Worm (Caenorhabditis elegans): ENCODE results near the gene C52E4.12.

C52E4.12 gene

DNA sequence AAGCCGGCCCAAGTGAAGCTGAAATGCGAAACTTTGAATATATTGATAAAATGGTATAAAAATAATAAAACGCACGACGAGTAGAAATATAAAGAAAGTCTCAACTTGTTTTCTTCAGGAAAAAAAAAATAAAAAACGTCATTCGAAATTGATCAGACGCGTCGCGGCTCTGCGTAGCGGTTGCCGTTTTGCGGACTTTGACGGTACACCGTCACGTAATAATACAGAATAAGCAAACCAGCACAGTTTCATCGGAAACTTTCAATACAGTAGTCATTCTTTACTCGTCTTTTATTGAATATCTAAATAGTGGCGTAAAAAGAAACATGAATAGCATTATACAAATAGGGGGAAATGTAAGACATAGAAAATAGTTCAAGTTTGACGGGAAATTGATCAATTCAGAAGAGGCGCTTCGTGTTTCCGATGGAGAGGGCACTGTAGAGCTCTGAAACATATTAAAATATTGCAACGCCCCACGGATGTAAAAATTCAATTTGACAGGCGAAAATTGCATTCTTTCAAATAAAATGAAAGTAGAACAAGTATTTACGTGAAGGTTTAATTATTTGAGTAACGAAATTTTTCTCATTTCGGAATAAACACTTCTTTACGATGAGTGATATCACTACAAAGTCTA lies 2.1 kb upstream of the C52E4.12 start, which contains the start of the genes cyl-1 and C52E4.7 (continued):
- TF ChIP-seq lin-15B (tag; optimal IDR thresholded peaks at IDR 0.05): peak; percentile 67
- TF ChIP-seq lsy-12 (tag; optimal IDR thresholded peaks at IDR 0.05): no peak
- no peak for TF ChIP-seq zag-1 (tag; optimal IDR thresholded peaks at IDR 0.05)
- no peak for TF ChIP-seq nhr-28 (tag; optimal IDR thresholded peaks at IDR 0.05)
- TF ChIP-seq egl-5 (tag; optimal IDR thresholded peaks at IDR 0.05): no peak
- no peak for TF ChIP-seq nhr-12 (tag; optimal IDR thresholded peaks at IDR 0.05)

ce11 chrV:11997403-11997802 lies 1.4 kb downstream of the C52E4.12 start:
- TF ChIP-seq ztf-11 (tag; optimal IDR thresholded peaks at IDR 0.05) (no peak), nhr-11 (tag; optimal IDR thresholded peaks at IDR 0.05) (no peak), nhr-28 (tag; optimal IDR thresholded peaks at IDR 0.05) (no peak), nhr-25 (tag; optimal IDR thresholded peaks at IDR 0.05) (no peak), ceh-9 (tag; optimal IDR thresholded peaks at IDR 0.05) (no peak), tbx-2 (tag; optimal IDR thresholded peaks at IDR 0.05) (no peak), skn-1 (tag; optimal IDR thresholded peaks at IDR 0.05) (no peak), nfya-1 (tag; optimal IDR thresholded peaks at IDR 0.05; ENCODE audit: insufficient read depth) (no peak), jun-1 (tag; optimal IDR thresholded peaks at IDR 0.05) (no peak)

ce11 chrV:12001747-12002456 lies 5.9 kb downstream of the C52E4.12 start, which contains the start of gene gcy-33:
Gene gcy-33 (minus strand): TSS chrV:12001797.
- no peak for TF ChIP-seq lin-15B (tag; optimal IDR thresholded peaks at IDR 0.05)
- TF ChIP-seq nhr-23 (tag; optimal IDR thresholded peaks at IDR 0.05): peak; percentile 48
- TF ChIP-seq mdl-1 (tag; optimal IDR thresholded peaks at IDR 0.05): no peak
- peak; percentile 71 for TF ChIP-seq nhr-25 (tag; optimal IDR thresholded peaks at IDR 0.05)
- TF ChIP-seq pha-4 (tag; optimal IDR thresholded peaks at IDR 0.05): peak; percentile 79
- TF ChIP-seq egl-5 (tag; optimal IDR thresholded peaks at IDR 0.05): peak; percentile 75
- TF ChIP-seq R02D3.7 (tag; optimal IDR thresholded peaks at IDR 0.05): peak; percentile 64
- TF ChIP-seq nfya-1 (tag; optimal IDR thresholded peaks at IDR 0.05; ENCODE audit: insufficient read depth): peak; percentile 78
- TF ChIP-seq aly-2 (tag; optimal IDR thresholded peaks at IDR 0.05): peak; percentile 16
- peak; percentile 67 for TF ChIP-seq ceh-28 (tag; optimal IDR thresholded peaks at IDR 0.05)
- TF ChIP-seq lsy-12 (tag; optimal IDR thresholded peaks at IDR 0.05): peak; percentile 84
- no peak for TF ChIP-seq unc-39 (tag; optimal IDR thresholded peaks at IDR 0.05)
- peak; percentile 62 for TF ChIP-seq fos-1 (tag; optimal IDR thresholded peaks at IDR 0.05)
- no peak for TF ChIP-seq skn-1 (tag; optimal IDR thresholded peaks at IDR 0.05)
- peak; percentile 78 for TF ChIP-seq tbx-2 (tag; optimal IDR thresholded peaks at IDR 0.05)
- TF ChIP-seq egl-27 (tag; optimal IDR thresholded peaks at IDR 0.05): peak; percentile 80
- TF ChIP-seq elt-2 (tag; optimal IDR thresholded peaks at IDR 0.05): peak; percentile 94
- TF ChIP-seq ztf-4 (tag; optimal IDR thresholded peaks at IDR 0.05): peak; percentile 15
- peak; percentile 6 for TF ChIP-seq nhr-76 (tag; optimal IDR thresholded peaks at IDR 0.05)
- peak; percentile 99 for TF ChIP-seq hmg-11 (tag; optimal IDR thresholded peaks at IDR 0.05)
- peak; percentile 91 for TF ChIP-seq nhr-43 (tag; optimal IDR thresholded peaks at IDR 0.05; ENCODE audit: poor library complexity, severe bottlenecking)
- TF ChIP-seq nhr-11 (tag; optimal IDR thresholded peaks at IDR 0.05): no peak
- TF ChIP-seq nhr-28 (tag; optimal IDR thresholded peaks at IDR 0.05): no peak
- TF ChIP-seq lin-39 (tag; optimal IDR thresholded peaks at IDR 0.05): peak; percentile 81
- TF ChIP-seq snpc-4 (tag; optimal IDR thresholded peaks at IDR 0.05): peak; percentile 30
- TF ChIP-seq nhr-12 (tag; optimal IDR thresholded peaks at IDR 0.05): no peak
- TF ChIP-seq ceh-82 (tag; optimal IDR thresholded peaks at IDR 0.05): peak; percentile 61
- no peak for TF ChIP-seq ZK546.5 (tag; optimal IDR thresholded peaks at IDR 0.05)
- TF ChIP-seq sea-2 (GFP tag; optimal IDR thresholded peaks at IDR 0.05): peak; percentile 60
- peak; percentile 97 for TF ChIP-seq pqm-1 (tag; optimal IDR thresholded peaks at IDR 0.05)
- TF ChIP-seq nhr-77 (tag; optimal IDR thresholded peaks at IDR 0.05): peak; percentile 36
- no peak for TF ChIP-seq unc-62 (GFP tag; optimal IDR thresholded peaks at IDR 0.05)
- no peak for TF ChIP-seq mml-1 (tag; optimal IDR thresholded peaks at IDR 0.05)
- TF ChIP-seq jun-1 (tag; optimal IDR thresholded peaks at IDR 0.05): peak; percentile 65
